Fruit fly (Drosophila melanogaster): Measurements from ENCODE around the gene alpha-Man-IIa.

DNA sequence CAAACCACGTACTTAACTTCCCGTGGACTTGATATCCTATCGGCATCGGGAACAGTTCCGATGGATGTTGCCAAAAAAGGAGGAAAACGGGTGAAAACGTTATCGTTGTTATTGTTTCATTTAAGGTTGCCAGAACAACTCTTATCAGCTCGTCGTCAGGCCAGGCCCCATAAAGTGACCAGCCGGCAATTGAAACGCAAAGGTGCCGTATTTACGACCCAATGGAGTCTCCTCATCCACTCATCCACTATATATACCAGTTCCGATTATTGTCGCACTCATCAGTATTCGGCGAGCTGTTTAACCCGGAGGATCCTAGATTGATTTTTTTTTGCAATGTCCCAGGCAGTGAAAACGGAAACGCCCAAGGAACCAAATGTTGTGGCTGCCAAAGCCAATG is 47.2 kb upstream of the alpha-Man-IIa start, which contains the start of gene Srr:
- no peak for TF ChIP-seq h (optimal IDR thresholded peaks at IDR 0.05)
- no peak for TF ChIP-seq Myc (optimal IDR thresholded peaks at IDR 0.05)
- TF ChIP-seq ttk (optimal IDR thresholded peaks at IDR 0.05) = no peak
- no peak for TF ChIP-seq psq (optimal IDR thresholded peaks at IDR 0.05)

Measured in Kc167 (cell line).